Fruit fly (Drosophila melanogaster) whole organism, embryonic: ENCODE data around the gene Gr98c.
A peak's percentile ranks its signal among the peaks of the same experiment; 100 is the strongest.

ENCODE experiments used
- BEAF-32 ChIP-seq: fragments of 200-800 bp; sonication (Bioruptor generic); optimal IDR thresholded peaks from 3 replicates; lab custom pipeline; 2017; ENCODE audit warnings: missing biosample characterization, missing genetic modification characterization, mild to moderate bottlenecking, moderate library complexity, missing genetic modification reagents
- CG10543 ChIP-seq: fragments of 200-800 bp; sonication (Bioruptor generic); optimal IDR thresholded peaks from 3 replicates; lab custom pipeline; 2017; ENCODE audit warnings: missing biosample characterization, mild to moderate bottlenecking, missing genetic modification characterization, moderate library complexity
- CG11560 ChIP-seq: fragments of 200-800 bp; sonication (Bioruptor generic); IDR thresholded peaks from 3 replicates; pipeline ENCODE4 v1.3.6; 2022; ENCODE audit warnings: missing biosample characterization, missing genetic modification characterization
- CG12155 ChIP-seq: fragments of 200-800 bp; sonication (Bioruptor generic); optimal IDR thresholded peaks from 3 replicates; lab custom pipeline; 2016; ENCODE audit warnings: missing biosample characterization, missing genetic modification characterization
- CG13296 ChIP-seq: fragments of 200-800 bp; sonication (Bioruptor generic); optimal IDR thresholded peaks from 3 replicates; lab custom pipeline; 2018; ENCODE audit warnings: missing biosample characterization, mild to moderate bottlenecking, missing genetic modification characterization
- CG13894 ChIP-seq: fragments of 200-800 bp; sonication (Bioruptor generic); optimal IDR thresholded peaks from 3 replicates; lab custom pipeline; 2018; ENCODE audit warnings: missing biosample characterization, mild to moderate bottlenecking, missing genetic modification characterization, moderate library complexity
- CG15479 ChIP-seq: fragments of 200-800 bp; sonication (Bioruptor generic); optimal IDR thresholded peaks from 3 replicates; lab custom pipeline; 2019; ENCODE audit warnings: missing biosample characterization, mild to moderate bottlenecking, missing genetic modification characterization, moderate library complexity
- CG15696 ChIP-seq: fragments of 200-800 bp; sonication (Bioruptor generic); optimal IDR thresholded peaks from 2 replicates; lab custom pipeline; 2019; ENCODE audit warnings: missing biosample characterization, mild to moderate bottlenecking, missing genetic modification characterization, moderate library complexity
- CG1602 ChIP-seq: fragments of 200-800 bp; sonication (Bioruptor generic); optimal IDR thresholded peaks from 3 replicates; lab custom pipeline; 2016; ENCODE audit warnings: missing biosample characterization, missing genetic modification characterization
- CG2678 ChIP-seq: fragments of 200-800 bp; sonication (Bioruptor generic); optimal IDR thresholded peaks from 3 replicates; lab custom pipeline; 2019; ENCODE audit warnings: missing biosample characterization, mild to moderate bottlenecking, missing genetic modification characterization, moderate library complexity
- CG2875 ChIP-seq: fragments of 200-800 bp; sonication (Bioruptor generic); optimal IDR thresholded peaks from 2 replicates; lab custom pipeline; 2017; ENCODE audit warnings: missing biosample characterization, mild to moderate bottlenecking, missing genetic modification characterization, missing genetic modification reagents
- CG3163 ChIP-seq: fragments of 200-800 bp; sonication (Bioruptor generic); optimal IDR thresholded peaks from 3 replicates; lab custom pipeline; 2016; ENCODE audit warnings: missing biosample characterization, missing genetic modification characterization
- CG9215 ChIP-seq: fragments of 200-800 bp; sonication (Bioruptor generic); IDR thresholded peaks from 2 replicates; pipeline ENCODE4 v1.3.6; 2022; ENCODE audit warnings: missing biosample characterization, missing genetic modification characterization
- CG9609 ChIP-seq: fragments of 200-800 bp; sonication (Bioruptor generic); optimal IDR thresholded peaks from 3 replicates; lab custom pipeline; 2016; ENCODE audit warnings: missing biosample characterization, missing genetic modification characterization
- CG9932 ChIP-seq: fragments of 200-800 bp; sonication (Bioruptor generic); IDR thresholded peaks from 2 replicates; pipeline ENCODE4 v1.3.6; 2022; ENCODE audit warnings: missing biosample characterization, missing genetic modification characterization
- D ChIP-seq, 2 experiments: fragments of 200-800 bp in 1 of 2; fragments of >200 bp in 1 of 2; sonication (Bioruptor generic) in 1 of 2; optimal IDR thresholded peaks; 2 replicates in 1 of 2; 3 replicates in 1 of 2; lab custom pipeline; 2017; ENCODE audit warnings: mild to moderate bottlenecking in 1 of 2, missing biosample characterization in 1 of 2, missing genetic modification characterization in 1 of 2, missing genetic modification reagents in 1 of 2
- D19A ChIP-seq: fragments of 200-800 bp; optimal IDR thresholded peaks from 3 replicates; lab custom pipeline; 2019; ENCODE audit warnings: missing biosample characterization, mild to moderate bottlenecking, missing genetic modification characterization, moderate library complexity
- Dp ChIP-seq: fragments of 200-800 bp; sonication (Bioruptor generic); optimal IDR thresholded peaks from 2 replicates; lab custom pipeline; 2018; ENCODE audit warnings: missing biosample characterization, mild to moderate bottlenecking, missing genetic modification characterization, moderate library complexity
- E2f1 ChIP-seq: fragments of 200-800 bp; sonication (Bioruptor generic); IDR thresholded peaks from 2 replicates; pipeline ENCODE4 v1.3.6; 2022; ENCODE audit warnings: missing biosample characterization, missing genetic modification characterization
- HmgZ ChIP-seq: fragments of 200-800 bp; sonication (Bioruptor generic); optimal IDR thresholded peaks from 2 replicates; lab custom pipeline; 2018; ENCODE audit warnings: missing biosample characterization, mild to moderate bottlenecking, missing genetic modification characterization
- Lim3 ChIP-seq: fragments of 200-800 bp; sonication (Bioruptor generic); IDR thresholded peaks from 2 replicates; pipeline ENCODE4 v1.3.6; 2022; ENCODE audit warnings: missing biosample characterization, missing genetic modification characterization
- MTF-1 ChIP-seq: fragments of 200-800 bp; sonication (Bioruptor generic); optimal IDR thresholded peaks from 2 replicates; lab custom pipeline; 2018; ENCODE audit warnings: missing biosample characterization, mild to moderate bottlenecking, missing genetic modification characterization, borderline replicate concordance
- Nf-YA ChIP-seq: fragments of 200-800 bp; sonication (Bioruptor generic); IDR thresholded peaks from 2 replicates; pipeline ENCODE4 v1.3.6; 2022; ENCODE audit warnings: missing biosample characterization, missing genetic modification characterization
- Oaz ChIP-seq: fragments of 200-800 bp; sonication (Bioruptor generic); IDR thresholded peaks from 2 replicates; pipeline ENCODE4 v1.3.6; 2022; ENCODE audit warnings: missing biosample characterization, missing genetic modification characterization
- Oli ChIP-seq: fragments of 200-800 bp; sonication (Bioruptor generic); optimal IDR thresholded peaks from 2 replicates; lab custom pipeline; 2018; ENCODE audit warnings: missing biosample characterization, mild to moderate bottlenecking, missing genetic modification characterization, moderate library complexity
- Optix ChIP-seq: fragments of 200-800 bp; sonication (Bioruptor generic); IDR thresholded peaks from 3 replicates; pipeline ENCODE4 v1.3.6; 2022; ENCODE audit warnings: missing biosample characterization, missing genetic modification characterization
- Rfx ChIP-seq: fragments of 200-800 bp; sonication (Bioruptor generic); IDR thresholded peaks from 2 replicates; pipeline ENCODE4 v1.3.6; 2022; ENCODE audit warnings: missing biosample characterization, missing genetic modification characterization
- Taf1 ChIP-seq: fragments of 200-800 bp; sonication (Bioruptor generic); IDR thresholded peaks from 2 replicates; pipeline ENCODE4 v1.3.6; 2022; ENCODE audit warnings: missing biosample characterization, missing genetic modification characterization
- ab ChIP-seq: fragments of 200-800 bp; sonication (Bioruptor generic); optimal IDR thresholded peaks from 2 replicates; lab custom pipeline; 2016; ENCODE audit warnings: missing biosample characterization, missing genetic modification characterization
- bowl ChIP-seq: fragments of 200-800 bp; sonication (Bioruptor generic); IDR thresholded peaks from 2 replicates; pipeline ENCODE4 v1.3.6; 2022; ENCODE audit warnings: missing biosample characterization, missing genetic modification characterization
- bsh ChIP-seq, 2 experiments: fragments of 200-800 bp; sonication (Bioruptor generic); optimal IDR thresholded peaks; 2 replicates each; lab custom pipeline; 2017 to 2018; ENCODE audit warnings: mild to moderate bottlenecking in 2 of 2, missing biosample characterization in 2 of 2, missing genetic modification characterization in 2 of 2, moderate library complexity in 1 of 2
- chif ChIP-seq, 2 experiments: fragments of 200-800 bp; sonication (Bioruptor generic); optimal IDR thresholded peaks; 3 replicates each; lab custom pipeline; 2016; ENCODE audit warnings: missing biosample characterization in 2 of 2, missing genetic modification characterization in 2 of 2
- cwo ChIP-seq: fragments of 200-800 bp; sonication (Bioruptor generic); optimal IDR thresholded peaks from 3 replicates; lab custom pipeline; 2017; ENCODE audit warnings: missing biosample characterization, missing genetic modification characterization, mild to moderate bottlenecking, moderate library complexity, missing genetic modification reagents
- dimm ChIP-seq: fragments of 200-800 bp; sonication (Bioruptor generic); IDR thresholded peaks from 2 replicates; pipeline ENCODE4 v1.3.6; 2022; ENCODE audit warnings: missing biosample characterization, missing genetic modification characterization
- disco-r ChIP-seq: fragments of 200-800 bp; sonication (Bioruptor generic); optimal IDR thresholded peaks from 2 replicates; lab custom pipeline; 2016; ENCODE audit warnings: missing biosample characterization, missing genetic modification characterization
- emc ChIP-seq: fragments of 200-800 bp; sonication (Bioruptor generic); optimal IDR thresholded peaks from 2 replicates; lab custom pipeline; 2016; ENCODE audit warnings: missing biosample characterization, missing genetic modification characterization
- ewg ChIP-seq: fragments of 200-800 bp; sonication (Bioruptor generic); optimal IDR thresholded peaks from 3 replicates; lab custom pipeline; 2017; ENCODE audit warnings: mild to moderate bottlenecking, missing biosample characterization, missing genetic modification reagents, missing genetic modification characterization
- exex ChIP-seq: fragments of 200-800 bp; sonication (Bioruptor generic); optimal IDR thresholded peaks from 4 replicates; lab custom pipeline; 2018; ENCODE audit warnings: missing biosample characterization, mild to moderate bottlenecking, missing genetic modification characterization, moderate library complexity
- hbn ChIP-seq: fragments of 200-800 bp; sonication (Bioruptor generic); IDR thresholded peaks from 2 replicates; pipeline ENCODE4 v1.3.6; 2022; ENCODE audit warnings: missing biosample characterization, missing genetic modification characterization; ENCODE audit not compliant: partially characterized antibody
- hkb ChIP-seq, 2 experiments: fragments of 200-800 bp in 1 of 2; fragments of >200 bp in 1 of 2; sonication (Bioruptor generic) in 1 of 2; IDR thresholded peaks in 1 of 2; optimal IDR thresholded peaks in 1 of 2; 2 replicates each; pipeline versions ENCODE4 v1.3.6 to Lab custom; 2017 to 2022; ENCODE audit warnings: missing biosample characterization in 1 of 2, missing genetic modification characterization in 1 of 2
- nom ChIP-seq: fragments of 200-800 bp; sonication (Bioruptor generic); optimal IDR thresholded peaks from 2 replicates; lab custom pipeline; 2017; ENCODE audit warnings: missing biosample characterization, missing genetic modification characterization, mild to moderate bottlenecking, moderate library complexity, missing genetic modification reagents
- otp ChIP-seq: fragments of 200-800 bp; sonication (Bioruptor generic); IDR thresholded peaks from 3 replicates; pipeline ENCODE4, ENCODE4 v1.3.6; 2022; ENCODE audit warnings: missing biosample characterization, missing genetic modification characterization
- peb ChIP-seq: fragments of 200-800 bp; sonication (Bioruptor generic); IDR thresholded peaks from 2 replicates; pipeline ENCODE4 v1.3.6; 2022; ENCODE audit warnings: missing biosample characterization, missing genetic modification characterization
- rib ChIP-seq: fragments of 200-800 bp; sonication (Bioruptor generic); IDR thresholded peaks from 2 replicates; pipeline ENCODE4 v1.3.6; 2022; ENCODE audit warnings: missing biosample characterization, missing genetic modification characterization
- salm ChIP-seq: fragments of 200-800 bp; sonication (Bioruptor generic); optimal IDR thresholded peaks from 2 replicates; lab custom pipeline; 2018; ENCODE audit warnings: missing biosample characterization, mild to moderate bottlenecking, missing genetic modification characterization
- slp2 ChIP-seq: fragments of 200-800 bp; sonication (Bioruptor generic); optimal IDR thresholded peaks from 2 replicates; lab custom pipeline; 2016; ENCODE audit warnings: missing biosample characterization, missing genetic modification characterization
- ttk ChIP-seq: fragments of 200-800 bp; sonication (Bioruptor generic); IDR thresholded peaks from 2 replicates; pipeline ENCODE4 v2.1.2; 2022; ENCODE audit warnings: missing biosample characterization, missing genetic modification characterization
- wdn ChIP-seq: fragments of 200-800 bp; sonication (Bioruptor generic); IDR thresholded peaks from 2 replicates; pipeline ENCODE4 v1.3.6; 2022; ENCODE audit warnings: missing biosample characterization, missing genetic modification characterization
- wek ChIP-seq: fragments of 200-800 bp; sonication (Bioruptor generic); optimal IDR thresholded peaks from 3 replicates; lab custom pipeline; 2018; ENCODE audit warnings: missing biosample characterization, mild to moderate bottlenecking, missing genetic modification characterization, moderate library complexity

Gene Gr98c

dm6 chr3R:27554964-27555363, 10.7 kb downstream of the Gr98c start (continued):
- TF ChIP-seq CG11560 (tag; lab: Robert Waterston, UW) (0 out of 3 replicates have a peak, but pooled peaks have one; percentile 15), chif (GFP tag; optimal IDR thresholded peaks at IDR 0.05; lab: Kevin White, UChicago) (peak; percentile 78 to 83), wek (no peak), disco-r (GFP tag; lab: Kevin White, UChicago) (peak; percentile 35), Dp (no peak), CG10543 (peak; percentile 41), CG9609 (peak; percentile 71), Optix (GFP tag; lab: Robert Waterston, UW) (peak; percentile 79; the same call in 2 of the 3 replicates), E2f1 (GFP tag; lab: Robert Waterston, UW) (peak; percentile 81), CG3163 (GFP tag; lab: Kevin White, UChicago) (peak; percentile 39), BEAF-32 (no peak), bsh (GFP tag; optimal IDR thresholded peaks at IDR 0.05; lab: Kevin White, UChicago) (peak; percentile 69 to 90), nom (GFP tag; lab: Kevin White, UChicago) (no peak), CG2678 (tag; lab: Kevin White, UChicago) (peak; percentile 87), CG13296 (GFP tag; lab: Kevin White, UChicago) (peak; percentile 74), Oli (tag; lab: Kevin White, UChicago) (peak; percentile 88), HmgZ (tag; lab: Kevin White, UChicago) (peak; percentile 68), CG1602 (GFP tag; lab: Kevin White, UChicago) (peak; percentile 76), slp2 (GFP tag; lab: Kevin White, UChicago) (peak; percentile 71), CG9215 (GFP tag; lab: Robert Waterston, UW) (peak; percentile 59), MTF-1 (GFP tag; lab: Kevin White, UChicago) (peak; percentile 74), dimm (GFP tag; lab: Robert Waterston, UW) (peak; percentile 73; the same call in 1 of the 2 replicates), Nf-YA (GFP tag; lab: Robert Waterston, UW) (peak; percentile 59; the same call in 1 of the 2 replicates), Lim3 (GFP tag; lab: Robert Waterston, UW) (no peak), CG12155 (GFP tag; lab: Kevin White, UChicago) (peak; percentile 60), hkb (optimal IDR thresholded peaks at IDR 0.05; lab: Kevin White, UChicago) (no peak), hkb (GFP tag; IDR thresholded peaks at IDR 0.05; lab: Robert Waterston, UW) (peak; percentile 78), Oaz (GFP tag; lab: Robert Waterston, UW) (peak; percentile 40; the same call in 1 of the 2 replicates), CG15479 (GFP tag; lab: Kevin White, UChicago) (no peak), emc (GFP tag; lab: Kevin White, UChicago) (peak; percentile 64), ttk (GFP tag; lab: Robert Waterston, UW) (peak; percentile 79), D (optimal IDR thresholded peaks at IDR 0.05; lab: Kevin White, UChicago) (no peak), D (GFP tag; optimal IDR thresholded peaks at IDR 0.05; lab: Kevin White, UChicago) (peak; percentile 85), CG15696 (tag; lab: Kevin White, UChicago) (peak; percentile 47), CG2875 (peak; percentile 73), rib (GFP tag; lab: Robert Waterston, UW) (peak; percentile 51; the same call in 1 of the 2 replicates), exex (tag; lab: Kevin White, UChicago) (peak; percentile 24), hbn (GFP tag; lab: Robert Waterston, UW) (no peak), otp (GFP tag; lab: Robert Waterston, UW) (peak; percentile 91), peb (peak; percentile 69), wdn (peak; percentile 74), cwo (GFP tag; lab: Kevin White, UChicago) (peak; percentile 68), bowl (no peak), ewg (GFP tag; lab: Kevin White, UChicago) (peak; percentile 70), ab (GFP tag; lab: Kevin White, UChicago) (peak; percentile 54), Rfx (peak; percentile 77), CG13894 (tag; lab: Kevin White, UChicago) (no peak), D19A (peak; percentile 81), salm (tag; lab: Kevin White, UChicago) (peak; percentile 83), CG9932 (GFP tag; lab: Robert Waterston, UW) (peak; percentile 55), Taf1 (GFP tag; lab: Robert Waterston, UW) (peak; percentile 19; the same call in 1 of the 2 replicates)
